Fruit fly (Drosophila melanogaster): ENCODE measurements around the gene CG16753.

dm6 chr3L:3090581-3091345 lies 35.9 kb downstream of the CG16753 start:
- TF ChIP-seq CTCF (optimal IDR thresholded peaks at IDR 0.05), result no peak
- TF ChIP-seq CG8478 (optimal IDR thresholded peaks at IDR 0.05), result no peak

Data from S2 (cell line).